Worm (Caenorhabditis elegans) whole organism, early embryonic: ENCODE measurements around the gene R07E5.19.

Source experiments
- B0310.2 ChIP-seq: sonication (generic microtip); optimal IDR thresholded peaks from 2 replicates; lab custom pipeline; 2016; ENCODE audit warnings: mild to moderate bottlenecking, missing genetic modification characterization, missing compliant biosample characterization
- F13C5.2 ChIP-seq: sonication (generic microtip); optimal IDR thresholded peaks from 2 replicates; lab custom pipeline; 2017; ENCODE audit warnings: mild to moderate bottlenecking, missing genetic modification characterization, inconsistent platforms, missing compliant biosample characterization
- aly-1 ChIP-seq: sonication (generic microtip); optimal IDR thresholded peaks from 2 replicates; lab custom pipeline; 2016; ENCODE audit warnings: missing genetic modification characterization, missing compliant biosample characterization
- ama-1 ChIP-seq: fragments of 150-350 bp; optimal IDR thresholded peaks from 2 replicates; lab custom pipeline; 2014
- ceh-13 ChIP-seq: fragments of 200-800 bp; sonication (Bioruptor generic); optimal IDR thresholded peaks from 2 replicates; lab custom pipeline; 2018; ENCODE audit warnings: mild to moderate bottlenecking, missing genetic modification characterization, missing compliant biosample characterization
- ceh-36 ChIP-seq: sonication (generic microtip); optimal IDR thresholded peaks from 2 replicates; lab custom pipeline; 2016; ENCODE audit warnings: missing genetic modification characterization, inconsistent platforms, missing compliant biosample characterization
- ets-7 ChIP-seq: sonication (generic microtip); optimal IDR thresholded peaks from 2 replicates; lab custom pipeline; 2016; ENCODE audit warnings: missing genotype, missing genetic modification characterization, missing compliant biosample characterization
- flt-1 ChIP-seq: fragments of 200-800 bp; sonication (Bioruptor generic); IDR thresholded peaks from 2 replicates; pipeline ENCODE4 v1.3.6; 2022; ENCODE audit warnings: missing genetic modification characterization, missing compliant biosample characterization
- hmbx-1 ChIP-seq: sonication (generic microtip); optimal IDR thresholded peaks from 2 replicates; lab custom pipeline; 2016; ENCODE audit warnings: mild to moderate bottlenecking, missing genetic modification characterization, missing compliant biosample characterization
- hmg-4 ChIP-seq: fragments of 200-800 bp; sonication (Bioruptor generic); optimal IDR thresholded peaks from 2 replicates; lab custom pipeline; 2018; ENCODE audit warnings: mild to moderate bottlenecking, missing genetic modification characterization, missing compliant biosample characterization
- hnd-1 ChIP-seq: sonication (generic microtip); optimal IDR thresholded peaks from 2 replicates; lab custom pipeline; 2016; ENCODE audit warnings: missing genetic modification characterization, missing compliant biosample characterization
- pes-1 ChIP-seq: fragments of 200-800 bp; sonication (Bioruptor generic); IDR thresholded peaks from 2 replicates; pipeline ENCODE4 v1.3.6; 2022; ENCODE audit warnings: missing genetic modification reagents, missing genetic modification characterization, missing compliant biosample characterization
- scrt-1 ChIP-seq: fragments of 200-800 bp; sonication (Bioruptor generic); IDR thresholded peaks from 2 replicates; pipeline ENCODE4 v1.3.6; 2022; ENCODE audit warnings: missing genetic modification characterization, missing compliant biosample characterization
- sea-1 ChIP-seq: fragments of 200-800 bp; sonication (Bioruptor generic); conservative IDR thresholded peaks from 2 replicates; pipeline ENCODE4 v1.3.6; 2022; ENCODE audit warnings: missing genetic modification characterization, missing compliant biosample characterization
- tbx-11 ChIP-seq: fragments of 200-800 bp; sonication (Bioruptor generic); IDR thresholded peaks from 2 replicates; pipeline ENCODE4 v1.3.6; 2022; ENCODE audit warnings: missing genetic modification characterization, missing compliant biosample characterization
- tbx-37 ChIP-seq: fragments of 200-800 bp; sonication (Bioruptor generic); conservative IDR thresholded peaks from 2 replicates; pipeline ENCODE4 v1.3.6; 2022; ENCODE audit warnings: missing genetic modification reagents, missing genetic modification characterization, missing compliant biosample characterization
- tra-4 ChIP-seq: sonication (generic microtip); optimal IDR thresholded peaks from 2 replicates; lab custom pipeline; 2017; ENCODE audit warnings: missing genetic modification characterization, missing compliant biosample characterization

The R07E5.19 gene

DNA sequence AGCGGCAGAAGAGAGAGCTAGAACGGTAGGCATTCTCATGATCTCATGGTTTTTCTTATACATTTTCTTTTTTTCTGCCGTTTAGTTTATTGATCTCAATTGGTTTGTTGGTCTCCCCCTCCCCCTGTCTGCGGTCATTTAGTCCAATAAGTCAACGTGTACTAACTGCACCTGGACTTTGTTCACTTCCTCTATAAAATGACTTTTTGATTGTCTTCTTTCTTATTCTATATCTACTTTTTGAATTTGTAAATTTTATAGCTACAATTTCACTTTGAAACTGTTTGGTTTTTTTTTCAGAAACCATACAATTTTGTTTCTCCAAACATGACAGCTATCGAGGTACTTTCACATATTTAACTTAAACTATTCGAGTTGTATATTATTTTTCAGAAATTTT lies 50.2 kb downstream of the R07E5.19 start, which contains the start of gene ckb-2:
ckb-2 (plus strand) TSS at position 301 of the 400 bp plus-strand sequence.
- TF ChIP-seq F13C5.2 (no peak), tbx-11 (GFP tag; lab: Robert Waterston, UW) (no peak), tra-4 (no peak), scrt-1 (GFP tag; lab: Robert Waterston, UW) (no peak), ceh-36 (tag; lab: Kevin White, UChicago) (no peak), pes-1 (GFP tag; lab: Robert Waterston, UW) (no peak), hmg-4 (no peak), ets-7 (tag; lab: Kevin White, UChicago) (no peak), aly-1 (tag; lab: Kevin White, UChicago) (no peak), tbx-37 (GFP tag; lab: Robert Waterston, UW) (no peak), ceh-13 (GFP tag; lab: Kevin White, UChicago) (no peak), ama-1 (lab: Kevin White, UChicago) (no peak), flt-1 (GFP tag; lab: Robert Waterston, UW) (no peak), B0310.2 (tag; lab: Kevin White, UChicago) (no peak), sea-1 (GFP tag; lab: Robert Waterston, UW) (no peak), hmbx-1 (tag; lab: Kevin White, UChicago) (no peak), hnd-1 (tag; lab: Kevin White, UChicago) (no peak)
